Fruit fly (Drosophila melanogaster) whole organism: ENCODE measurements around the gene pzg.

ENCODE experiments used
- CG8478 ChIP-seq: fragments of >200 bp; optimal IDR thresholded peaks from 2 replicates; lab custom pipeline; 2018; ENCODE audit warnings: inconsistent platforms
- Dll ChIP-seq: fragments of >200 bp; optimal IDR thresholded peaks from 2 replicates; lab custom pipeline; 2017
- EcR ChIP-seq, 2 experiments: fragments of >200 bp; optimal IDR thresholded peaks; 2 replicates each; lab custom pipeline; 2017; ENCODE audit warnings: missing biosample characterization in 2 of 2, missing genetic modification characterization in 2 of 2, missing genetic modification reagents in 2 of 2
- pan ChIP-seq: fragments of >200 bp; optimal IDR thresholded peaks from 2 replicates; lab custom pipeline; 2017
- psq ChIP-seq: fragments of >200 bp; optimal IDR thresholded peaks from 2 replicates; lab custom pipeline; 2017
- usp ChIP-seq: fragments of >200 bp; optimal IDR thresholded peaks from 2 replicates; lab custom pipeline; 2017; ENCODE audit warnings: missing biosample characterization, missing genetic modification characterization, mixed read lengths

- TF ChIP-seq CG8478 (lab: Kevin White, UChicago) (no peak), Dll (lab: Kevin White, UChicago) (no peak), psq (lab: Kevin White, UChicago) (no peak), EcR (GFP tag; optimal IDR thresholded peaks at IDR 0.05; lab: Kevin White, UChicago) (no peak), pan (lab: Kevin White, UChicago) (no peak), usp (GFP tag; lab: Kevin White, UChicago) (no peak)
Observed at dm6 chr3L:21279876-21280566, 5.9 kb upstream of the pzg start, which contains the start of gene AcCoAS.
